Worm (Caenorhabditis elegans): Measurements from ENCODE around the gene F41F3.8.

ce11 chrV:4676812-4677211 lies 28.2 kb downstream of the F41F3.8 start:
- no peak for TF ChIP-seq pha-4 (GFP tag; IDR thresholded peaks at IDR 0.05)
- no peak for TF ChIP-seq pha-4 (tag; optimal IDR thresholded peaks at IDR 0.05)
- TF ChIP-seq ztf-11 (tag; optimal IDR thresholded peaks at IDR 0.05), result no peak
- no peak for TF ChIP-seq attf-4 (tag; optimal IDR thresholded peaks at IDR 0.05)
- TF ChIP-seq nhr-237 (tag; optimal IDR thresholded peaks at IDR 0.05), result no peak
- TF ChIP-seq dpl-1 (GFP tag; optimal IDR thresholded peaks at IDR 0.05), result no peak
- TF ChIP-seq ZK546.5 (tag; optimal IDR thresholded peaks at IDR 0.05), result no peak
- TF ChIP-seq R02D3.7 (tag; optimal IDR thresholded peaks at IDR 0.05), result no peak
- no peak for TF ChIP-seq Y75B8A.6 (GFP tag; IDR thresholded peaks at IDR 0.05)
- TF ChIP-seq fkh-10 (GFP tag; optimal IDR thresholded peaks at IDR 0.05), result no peak
- no peak for TF ChIP-seq F44E2.7 (GFP tag; IDR thresholded peaks at IDR 0.05)
- TF ChIP-seq Y48G9A.11 (GFP tag; IDR thresholded peaks at IDR 0.05), result no peak

Data from whole organism, L4 larva.